Worm (Caenorhabditis elegans): ENCODE data around the gene B0304.4.

B0304.4 gene

DNA sequence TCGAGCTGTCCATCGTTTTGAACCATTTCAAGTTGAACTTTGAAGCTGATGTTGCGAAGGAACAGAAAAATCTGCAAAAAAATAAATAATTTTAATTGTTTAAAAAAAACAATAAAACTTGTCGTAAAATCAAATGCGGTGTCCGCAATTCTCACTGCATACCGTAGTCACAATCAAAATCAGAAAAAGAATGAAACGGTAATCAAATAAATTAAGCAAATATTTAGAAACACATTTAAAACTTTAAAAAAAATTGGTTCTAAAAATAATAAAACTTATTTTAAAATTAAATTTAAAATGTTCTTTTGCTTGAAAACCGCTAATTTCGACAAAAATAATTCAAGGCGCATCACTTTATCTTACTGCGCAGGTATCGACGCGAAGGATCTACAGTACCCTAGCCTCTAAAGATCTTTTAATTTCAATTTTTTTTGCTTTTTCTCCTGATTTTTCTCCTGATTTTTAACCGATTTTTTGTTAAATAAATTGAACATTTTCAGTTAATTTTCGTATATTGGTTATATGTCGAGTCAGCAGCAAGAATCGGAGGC lies at the start of gene B0304.4, which contains the start of gene B0304.2:
Gene B0304.4, minus strand, starts transcription at position 101 of the 551 bp plus-strand sequence.
Gene B0304.2, plus strand, starts transcription at position 501 of the 551 bp plus-strand sequence.
- no peak for TF ChIP-seq ets-7 (tag; optimal IDR thresholded peaks at IDR 0.05)
- TF ChIP-seq sea-1 (GFP tag; conservative IDR thresholded peaks at IDR 0.05) = no peak
- no peak for TF ChIP-seq tbx-11 (GFP tag; IDR thresholded peaks at IDR 0.05)
- TF ChIP-seq aly-1 (tag; optimal IDR thresholded peaks at IDR 0.05) = no peak
- no peak for TF ChIP-seq hmbx-1 (tag; optimal IDR thresholded peaks at IDR 0.05)
- TF ChIP-seq tbx-37 (GFP tag; conservative IDR thresholded peaks at IDR 0.05) = no peak
- TF ChIP-seq scrt-1 (GFP tag; IDR thresholded peaks at IDR 0.05) = no peak
- no peak for TF ChIP-seq ceh-13 (GFP tag; optimal IDR thresholded peaks at IDR 0.05)
- no peak for TF ChIP-seq flt-1 (GFP tag; IDR thresholded peaks at IDR 0.05)
- TF ChIP-seq pes-1 (GFP tag; IDR thresholded peaks at IDR 0.05) = no peak
- TF ChIP-seq ceh-36 (tag; optimal IDR thresholded peaks at IDR 0.05) = no peak
- TF ChIP-seq hnd-1 (tag; optimal IDR thresholded peaks at IDR 0.05) = no peak
- TF ChIP-seq ama-1 (optimal IDR thresholded peaks at IDR 0.05) = no peak
- TF ChIP-seq B0310.2 (tag; optimal IDR thresholded peaks at IDR 0.05) = no peak
- no peak for TF ChIP-seq F13C5.2 (tag; optimal IDR thresholded peaks at IDR 0.05)
- no peak for TF ChIP-seq tra-4 (tag; optimal IDR thresholded peaks at IDR 0.05)

DNA sequence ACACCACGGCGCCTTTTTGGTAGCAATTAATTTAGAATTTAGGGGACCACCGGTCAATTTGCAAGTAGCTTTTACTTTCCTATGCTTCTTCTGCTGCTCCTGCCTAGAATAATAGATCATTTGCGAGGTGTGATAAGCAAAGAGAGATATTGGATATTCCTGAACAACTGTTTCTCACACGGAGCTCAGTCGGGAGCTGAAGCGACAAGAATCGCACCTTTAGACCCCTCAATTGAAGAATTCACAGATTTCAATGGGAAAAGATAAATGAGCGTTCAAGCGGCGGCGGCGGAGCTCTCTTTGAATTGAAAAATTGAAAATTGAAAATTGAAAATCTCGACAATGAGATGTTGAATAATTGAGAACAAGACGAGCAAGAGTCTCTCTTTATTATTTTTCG lies 49.6 kb upstream of the B0304.4 start:
- TF ChIP-seq ets-7 (tag; optimal IDR thresholded peaks at IDR 0.05) (no peak), aly-1 (tag; optimal IDR thresholded peaks at IDR 0.05) (no peak), tra-4 (tag; optimal IDR thresholded peaks at IDR 0.05) (no peak)

DNA sequence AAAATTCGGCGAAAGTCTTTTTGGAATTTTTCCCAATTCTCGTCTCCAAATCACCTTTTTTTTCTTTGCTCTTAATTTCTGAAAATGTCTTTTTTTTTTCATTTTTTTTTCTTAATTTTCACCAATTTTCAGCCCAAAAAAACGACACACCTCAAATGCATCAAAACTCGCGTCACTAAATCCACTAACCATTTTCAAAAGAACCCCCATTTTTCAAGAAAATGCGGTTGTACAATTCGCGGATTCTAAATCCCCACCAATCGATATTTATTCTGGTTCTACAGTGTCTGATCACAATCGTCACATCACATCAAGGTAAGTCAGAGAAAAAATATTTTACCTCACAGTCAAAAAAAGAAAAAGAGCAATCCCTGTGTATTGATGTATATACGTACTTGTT lies 48.8 kb upstream of the B0304.4 start, which contains the start of gene vab-1:
Gene vab-1, plus strand, starts transcription at position 133 of the 400 bp plus-strand sequence.
- TF ChIP-seq aly-1 (tag; optimal IDR thresholded peaks at IDR 0.05) (no peak), flt-1 (GFP tag; IDR thresholded peaks at IDR 0.05) (no peak), hnd-1 (tag; optimal IDR thresholded peaks at IDR 0.05) (no peak), ets-7 (tag; optimal IDR thresholded peaks at IDR 0.05) (no peak), hmbx-1 (tag; optimal IDR thresholded peaks at IDR 0.05) (no peak), hmg-4 (GFP tag; optimal IDR thresholded peaks at IDR 0.05) (no peak), ceh-36 (tag; optimal IDR thresholded peaks at IDR 0.05) (no peak), tbx-37 (GFP tag; conservative IDR thresholded peaks at IDR 0.05) (no peak)

DNA sequence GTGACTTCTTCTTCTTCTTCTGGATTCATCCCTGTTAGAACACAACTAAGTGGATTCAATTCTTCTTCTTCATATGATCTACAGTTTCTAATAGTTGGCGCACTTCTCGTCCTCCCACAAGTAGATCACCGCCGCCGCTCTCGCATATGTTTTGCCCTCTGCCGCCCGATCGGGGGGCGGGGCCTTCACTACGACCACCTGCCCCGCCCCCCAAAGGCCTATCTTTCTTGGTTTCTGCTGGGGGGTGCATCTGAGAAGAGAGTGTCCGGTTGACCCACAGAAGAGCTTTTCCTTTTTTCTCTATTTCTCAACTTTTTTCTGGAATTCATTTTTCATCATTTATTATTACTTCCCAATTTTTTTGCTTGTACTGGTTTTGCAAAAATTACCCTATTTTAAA lies 48.1 kb upstream of the B0304.4 start:
- TF ChIP-seq ets-7 (tag; optimal IDR thresholded peaks at IDR 0.05) (no peak), tbx-37 (GFP tag; conservative IDR thresholded peaks at IDR 0.05) (no peak), F13C5.2 (tag; optimal IDR thresholded peaks at IDR 0.05) (peak; percentile 32), hmg-4 (GFP tag; optimal IDR thresholded peaks at IDR 0.05) (peak; percentile 75), pes-1 (GFP tag; IDR thresholded peaks at IDR 0.05) (peak; percentile 29; the same call in 1 of the 2 replicates), sea-1 (GFP tag; conservative IDR thresholded peaks at IDR 0.05) (no peak), B0310.2 (tag; optimal IDR thresholded peaks at IDR 0.05) (no peak), tbx-11 (GFP tag; IDR thresholded peaks at IDR 0.05) (no peak), hmbx-1 (tag; optimal IDR thresholded peaks at IDR 0.05) (no peak), flt-1 (GFP tag; IDR thresholded peaks at IDR 0.05) (no peak), ama-1 (optimal IDR thresholded peaks at IDR 0.05) (no peak), tra-4 (tag; optimal IDR thresholded peaks at IDR 0.05) (no peak), scrt-1 (GFP tag; IDR thresholded peaks at IDR 0.05) (peak; percentile 74), hnd-1 (tag; optimal IDR thresholded peaks at IDR 0.05) (no peak), ceh-13 (GFP tag; optimal IDR thresholded peaks at IDR 0.05) (no peak), ceh-36 (tag; optimal IDR thresholded peaks at IDR 0.05) (no peak), aly-1 (tag; optimal IDR thresholded peaks at IDR 0.05) (no peak)

DNA sequence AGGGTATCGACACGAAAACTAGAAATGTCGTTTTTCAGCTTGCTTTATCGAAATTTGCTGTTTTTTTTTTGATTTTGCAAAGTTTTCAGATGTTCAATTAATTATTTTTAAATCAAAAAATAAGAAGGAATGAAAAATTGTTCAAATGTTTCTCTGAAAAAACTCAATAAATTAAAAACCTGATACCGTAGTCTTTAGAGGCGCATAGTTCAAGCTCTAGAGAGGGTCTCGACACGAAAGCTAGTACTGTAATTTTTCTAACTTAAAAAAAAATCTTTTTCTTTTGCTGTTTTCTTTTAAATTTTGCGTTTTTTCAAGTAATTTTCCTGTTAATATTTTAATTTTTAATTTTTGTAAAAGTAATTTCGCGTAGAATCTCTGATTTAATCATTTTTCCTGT lies 43.2 kb upstream of the B0304.4 start:
- TF ChIP-seq pes-1 (GFP tag; IDR thresholded peaks at IDR 0.05) (no peak), sea-1 (GFP tag; conservative IDR thresholded peaks at IDR 0.05) (no peak), hmbx-1 (tag; optimal IDR thresholded peaks at IDR 0.05) (no peak), hmg-4 (GFP tag; optimal IDR thresholded peaks at IDR 0.05) (no peak), tra-4 (tag; optimal IDR thresholded peaks at IDR 0.05) (no peak), aly-1 (tag; optimal IDR thresholded peaks at IDR 0.05) (no peak), ama-1 (optimal IDR thresholded peaks at IDR 0.05) (no peak), ceh-36 (tag; optimal IDR thresholded peaks at IDR 0.05) (no peak), B0310.2 (tag; optimal IDR thresholded peaks at IDR 0.05) (no peak), ets-7 (tag; optimal IDR thresholded peaks at IDR 0.05) (no peak), ceh-13 (GFP tag; optimal IDR thresholded peaks at IDR 0.05) (no peak), tbx-11 (GFP tag; IDR thresholded peaks at IDR 0.05) (no peak)

DNA sequence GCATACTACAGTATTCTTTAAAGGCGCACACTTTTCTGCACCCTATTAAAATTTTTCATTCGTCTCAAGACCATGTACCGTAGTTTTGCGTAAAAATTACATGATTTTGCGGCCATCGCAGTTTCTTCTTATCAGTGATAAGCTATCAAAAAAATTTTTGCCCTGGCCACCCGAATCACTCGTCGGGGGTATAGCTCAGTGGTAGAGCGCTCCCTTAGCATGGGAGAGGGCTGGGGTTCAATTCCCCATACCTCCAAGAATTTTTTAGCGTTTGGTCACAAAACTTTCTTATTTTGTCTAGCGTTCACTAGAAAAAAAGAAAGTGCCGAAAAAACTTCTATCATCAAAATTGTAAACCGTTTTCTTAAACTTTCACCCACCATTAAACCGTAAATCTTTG lies 42.2 kb upstream of the B0304.4 start:
- TF ChIP-seq hmbx-1 (tag; optimal IDR thresholded peaks at IDR 0.05) (no peak), sea-1 (GFP tag; conservative IDR thresholded peaks at IDR 0.05) (no peak), ama-1 (optimal IDR thresholded peaks at IDR 0.05) (no peak), aly-1 (tag; optimal IDR thresholded peaks at IDR 0.05) (no peak), B0310.2 (tag; optimal IDR thresholded peaks at IDR 0.05) (no peak), tbx-37 (GFP tag; conservative IDR thresholded peaks at IDR 0.05) (no peak), pes-1 (GFP tag; IDR thresholded peaks at IDR 0.05) (no peak), ets-7 (tag; optimal IDR thresholded peaks at IDR 0.05) (no peak), ceh-13 (GFP tag; optimal IDR thresholded peaks at IDR 0.05) (no peak)

DNA sequence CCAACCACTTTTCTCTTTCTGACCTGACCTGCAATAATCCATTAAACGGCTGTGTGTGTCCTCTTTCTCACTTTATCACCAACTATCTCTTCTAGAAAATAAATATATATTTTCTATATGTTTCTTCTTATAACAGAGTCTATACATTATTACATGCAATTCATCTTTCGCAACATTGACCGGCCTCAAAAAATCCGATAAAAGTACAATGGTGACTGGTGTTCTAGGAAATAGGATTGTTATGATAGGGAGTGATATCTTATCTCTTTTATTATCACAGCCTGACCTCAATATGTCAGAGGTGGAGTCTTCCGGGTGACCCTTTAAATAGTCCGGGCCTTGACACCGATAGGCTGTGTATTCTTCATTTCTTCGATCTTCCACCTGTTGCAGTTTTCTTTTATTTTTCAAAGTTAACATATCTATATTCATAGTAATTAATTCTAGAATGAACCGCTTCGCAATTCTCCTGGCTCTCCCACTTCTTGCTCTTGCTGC lies 39.5 kb upstream of the B0304.4 start, which contains the start of gene dao-2:
Gene dao-2, plus strand, starts transcription at position 448 of the 498 bp plus-strand sequence.
- TF ChIP-seq tra-4 (tag; optimal IDR thresholded peaks at IDR 0.05) (no peak), ceh-13 (GFP tag; optimal IDR thresholded peaks at IDR 0.05) (no peak), hmg-4 (GFP tag; optimal IDR thresholded peaks at IDR 0.05) (no peak), tbx-11 (GFP tag; IDR thresholded peaks at IDR 0.05) (no peak), sea-1 (GFP tag; conservative IDR thresholded peaks at IDR 0.05) (no peak), ets-7 (tag; optimal IDR thresholded peaks at IDR 0.05) (no peak), tbx-37 (GFP tag; conservative IDR thresholded peaks at IDR 0.05) (no peak), flt-1 (GFP tag; IDR thresholded peaks at IDR 0.05) (no peak), F13C5.2 (tag; optimal IDR thresholded peaks at IDR 0.05) (no peak)
